Fruit fly (Drosophila melanogaster): ENCODE measurements around the gene Or71a.

- TF ChIP-seq Myc (optimal IDR thresholded peaks at IDR 0.05) (no peak), Sin3A (optimal IDR thresholded peaks at IDR 0.05) (no peak), h (optimal IDR thresholded peaks at IDR 0.05) (no peak), psq (optimal IDR thresholded peaks at IDR 0.05) (no peak), insv (optimal IDR thresholded peaks at IDR 0.05) (no peak), ttk (optimal IDR thresholded peaks at IDR 0.05) (no peak)
Measured at dm6 chr3L:15049395-15049794, 28.9 kb downstream of the Or71a start, which contains the start of gene CG43678.
